Fruit fly (Drosophila melanogaster): ENCODE measurements around the gene CG5280.
A peak's percentile ranks its signal among the peaks of the same experiment; 100 is the strongest.

CG5280 gene

DNA sequence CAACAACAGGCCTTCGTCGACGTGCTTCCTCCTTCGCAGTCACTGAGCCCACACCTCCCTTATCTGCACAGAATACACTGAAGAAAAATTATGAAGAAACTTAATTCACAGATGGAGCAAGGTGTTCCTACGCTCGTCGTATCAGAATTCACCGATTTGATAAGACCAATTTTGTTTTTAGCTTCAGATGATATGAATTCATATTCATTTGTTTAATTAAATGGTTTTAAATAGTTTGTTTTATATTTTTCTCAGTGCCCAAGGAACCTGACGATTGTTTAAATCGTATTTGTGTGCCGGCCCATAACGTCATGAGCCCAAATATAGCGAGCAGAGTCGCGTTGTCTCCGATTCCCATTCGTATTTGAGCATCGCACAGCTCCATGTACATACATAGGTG is 33.6 kb upstream of the CG5280 start (continued):
- TF ChIP-seq sqz (GFP tag; optimal IDR thresholded peaks at IDR 0.05) = peak; percentile 11
- peak; percentile 55; the same call in 1 of the 3 replicates for TF ChIP-seq CG11695 (GFP tag; IDR thresholded peaks at IDR 0.05)
- no peak for TF ChIP-seq Hey (tag; optimal IDR thresholded peaks at IDR 0.05)
- TF ChIP-seq CG9727 (GFP tag; optimal IDR thresholded peaks at IDR 0.05) = peak; percentile 92
- TF ChIP-seq peb (GFP tag; IDR thresholded peaks at IDR 0.05) = no peak
- peak; percentile 32 for TF ChIP-seq CG10147 (GFP tag; optimal IDR thresholded peaks at IDR 0.05)
- TF ChIP-seq HLH4C (GFP tag; IDR thresholded peaks at IDR 0.05; ENCODE audit: partially characterized antibody) = no peak
- TF ChIP-seq Bdp1 (GFP tag; optimal IDR thresholded peaks at IDR 0.05) = peak; percentile 19
- TF ChIP-seq CG3163 (GFP tag; optimal IDR thresholded peaks at IDR 0.05) = no peak
- no peak for TF ChIP-seq Fer2 (tag; optimal IDR thresholded peaks at IDR 0.05)
- no peak for TF ChIP-seq sd (tag; optimal IDR thresholded peaks at IDR 0.05)
- no peak for TF ChIP-seq HmgD (GFP tag; optimal IDR thresholded peaks at IDR 0.05)
- TF ChIP-seq Hr51 (GFP tag; optimal IDR thresholded peaks at IDR 0.05) = peak; percentile 18 to 65
- TF ChIP-seq run (tag; optimal IDR thresholded peaks at IDR 0.05) = no peak
- 0 out of 3 replicates have a peak, but pooled peaks have one; percentile 7 for TF ChIP-seq Mrtf (GFP tag; IDR thresholded peaks at IDR 0.05)
- TF ChIP-seq ci (GFP tag; IDR thresholded peaks at IDR 0.05) = peak; percentile 66
- peak; percentile 57 for TF ChIP-seq twi (tag; optimal IDR thresholded peaks at IDR 0.05)
- TF ChIP-seq Dref (GFP tag; IDR thresholded peaks at IDR 0.05) = no peak
- TF ChIP-seq dati (GFP tag; IDR thresholded peaks at IDR 0.05) = no peak
- TF ChIP-seq CG2129 (GFP tag; IDR thresholded peaks at IDR 0.05; ENCODE audit: partially characterized antibody) = no peak
- no peak for TF ChIP-seq TFAM (GFP tag; optimal IDR thresholded peaks at IDR 0.05)
- no peak for TF ChIP-seq gro (GFP tag; optimal IDR thresholded peaks at IDR 0.05)
- TF ChIP-seq CG15011 (GFP tag; optimal IDR thresholded peaks at IDR 0.05) = peak; percentile 9
- TF ChIP-seq gsb (GFP tag; IDR thresholded peaks at IDR 0.05) = no peak
- TF ChIP-seq dmrt11E (tag; optimal IDR thresholded peaks at IDR 0.05) = peak; percentile 91
- TF ChIP-seq CG30020 (tag; optimal IDR thresholded peaks at IDR 0.05) = no peak
- TF ChIP-seq Camta (GFP tag; optimal IDR thresholded peaks at IDR 0.05) = peak; percentile 65
- TF ChIP-seq ro (GFP tag; IDR thresholded peaks at IDR 0.05) = peak; percentile 37; the same call in 1 of the 2 replicates
- peak; percentile 43 for TF ChIP-seq lab (GFP tag; optimal IDR thresholded peaks at IDR 0.05)
- no peak for TF ChIP-seq CG7357 (GFP tag; IDR thresholded peaks at IDR 0.05)
- no peak for TF ChIP-seq ERR (GFP tag; optimal IDR thresholded peaks at IDR 0.05)
- no peak for TF ChIP-seq BEAF-32 (GFP tag; optimal IDR thresholded peaks at IDR 0.05)
- peak; percentile 47 for TF ChIP-seq CG17385 (GFP tag; optimal IDR thresholded peaks at IDR 0.05)
- no peak for TF ChIP-seq Dll (GFP tag; IDR thresholded peaks at IDR 0.05; ENCODE audit: partially characterized antibody)
- TF ChIP-seq Sox100B (GFP tag; optimal IDR thresholded peaks at IDR 0.05) = peak; percentile 26
- peak; percentile 96 for TF ChIP-seq Ets65A (GFP tag)
- peak; percentile 39 for TF ChIP-seq ewg (GFP tag; optimal IDR thresholded peaks at IDR 0.05)
- TF ChIP-seq CG33557 (GFP tag; optimal IDR thresholded peaks at IDR 0.05) = peak; percentile 74
- TF ChIP-seq Doc3 (GFP tag; IDR thresholded peaks at IDR 0.05; ENCODE audit: partially characterized antibody) = no peak
- TF ChIP-seq ranshi (GFP tag; IDR thresholded peaks at IDR 0.05) = peak; percentile 50; the same call in 1 of the 2 replicates
- no peak for TF ChIP-seq kay (GFP tag; optimal IDR thresholded peaks at IDR 0.05)
- TF ChIP-seq B-H2 (GFP tag; optimal IDR thresholded peaks at IDR 0.05) = no peak
- peak; percentile 61 for TF ChIP-seq tin (GFP tag; optimal IDR thresholded peaks at IDR 0.05)
- TF ChIP-seq CG2199 (GFP tag; IDR thresholded peaks at IDR 0.05) = no peak; the same call in 2 of the 3 replicates
- peak; percentile 61 for TF ChIP-seq CG10462 (GFP tag; optimal IDR thresholded peaks at IDR 0.05)
- TF ChIP-seq hb (GFP tag; IDR thresholded peaks at IDR 0.05; ENCODE audit: partially characterized antibody) = no peak
- no peak for TF ChIP-seq CG7987 (GFP tag; optimal IDR thresholded peaks at IDR 0.05)
- no peak; the same call in 2 of the 3 replicates for TF ChIP-seq CG11093 (GFP tag; IDR thresholded peaks at IDR 0.05)
- no peak for TF ChIP-seq CG10654 (GFP tag; optimal IDR thresholded peaks at IDR 0.05)
- no peak for TF ChIP-seq fu2 (GFP tag; optimal IDR thresholded peaks at IDR 0.05)
